Worm (Caenorhabditis elegans): ENCODE measurements around the gene F41B4.3.

DNA sequence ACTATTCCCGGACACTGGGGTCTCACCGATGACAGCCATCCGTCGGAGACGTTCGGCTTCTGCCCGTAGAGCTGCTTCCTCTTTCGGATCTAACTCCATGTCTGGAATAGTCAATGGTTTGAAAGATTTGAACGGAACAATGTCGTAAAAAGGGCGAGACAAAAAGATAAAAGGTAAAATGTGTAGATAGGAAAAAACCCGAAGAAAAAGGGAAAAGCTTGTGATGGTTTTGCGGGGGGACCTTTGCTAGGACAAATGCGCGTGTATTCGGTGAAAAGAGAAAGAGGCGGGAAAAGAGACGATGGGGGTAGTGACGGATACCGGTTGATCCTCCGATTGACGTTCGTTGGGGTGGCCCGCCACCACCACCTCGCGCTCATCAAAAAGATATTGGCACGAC, 41.5 kb upstream of the F41B4.3 start, which contains the start of gene col-173:
- TF ChIP-seq lin-13 (tag; optimal IDR thresholded peaks at IDR 0.05) (no peak), ces-1 (GFP tag; optimal IDR thresholded peaks at IDR 0.05) (no peak), unc-62 (GFP tag; optimal IDR thresholded peaks at IDR 0.05) (no peak), unc-39 (tag; optimal IDR thresholded peaks at IDR 0.05) (no peak), sem-2 (GFP tag; optimal IDR thresholded peaks at IDR 0.05) (no peak), flh-1 (GFP tag; optimal IDR thresholded peaks at IDR 0.05) (no peak), bed-3 (GFP tag; optimal IDR thresholded peaks at IDR 0.05) (no peak)

Measured in whole organism, mixed stage, embryonic.